Worm (Caenorhabditis elegans) whole organism, L3 larva: ENCODE measurements around the gene irld-45.

Source experiments
- R02D3.7 ChIP-seq: fragments of 150-350 bp; optimal IDR thresholded peaks from 2 replicates; lab custom pipeline; 2014; ENCODE audit warnings: missing biosample characterization, missing genetic modification characterization
- ZK546.5 ChIP-seq: sonication (generic microtip); optimal IDR thresholded peaks from 2 replicates; lab custom pipeline; 2017; ENCODE audit warnings: missing biosample characterization, missing genetic modification characterization
- aly-2 ChIP-seq: fragments of 150-350 bp; optimal IDR thresholded peaks from 2 replicates; lab custom pipeline; 2014; ENCODE audit warnings: missing biosample characterization, missing genetic modification characterization
- ama-1 ChIP-seq: fragments of 150-350 bp; optimal IDR thresholded peaks from 2 replicates; lab custom pipeline; 2018
- ceh-16 ChIP-seq: sonication (generic microtip); optimal IDR thresholded peaks from 2 replicates; lab custom pipeline; 2017; ENCODE audit warnings: missing biosample characterization, missing genetic modification characterization
- ceh-28 ChIP-seq: fragments of 150-350 bp; optimal IDR thresholded peaks from 2 replicates; lab custom pipeline; 2014; ENCODE audit warnings: missing biosample characterization, missing genetic modification reagents, missing genetic modification characterization
- ceh-82 ChIP-seq: fragments of 150-350 bp; optimal IDR thresholded peaks from 2 replicates; lab custom pipeline; 2014; ENCODE audit warnings: missing biosample characterization, missing genetic modification characterization
- ceh-9 ChIP-seq: sonication (generic microtip); optimal IDR thresholded peaks from 2 replicates; lab custom pipeline; 2018; ENCODE audit warnings: missing biosample characterization, missing genetic modification characterization
- daf-12 ChIP-seq: fragments of 150-350 bp; optimal IDR thresholded peaks from 2 replicates; lab custom pipeline; 2014; ENCODE audit warnings: missing biosample characterization, missing genetic modification reagents, missing genetic modification characterization
- egl-27 ChIP-seq: sonication (generic microtip); optimal IDR thresholded peaks from 4 replicates; lab custom pipeline; 2017; ENCODE audit warnings: missing biosample characterization, missing genetic modification reagents, missing genetic modification characterization
- egl-5 ChIP-seq: fragments of 150-350 bp; optimal IDR thresholded peaks from 2 replicates; lab custom pipeline; 2017; ENCODE audit warnings: missing biosample characterization, missing genetic modification reagents, missing genetic modification characterization, inconsistent platforms
- elt-1 ChIP-seq: fragments of 150-350 bp; optimal IDR thresholded peaks from 2 replicates; lab custom pipeline; 2014; ENCODE audit warnings: missing biosample characterization, missing genetic modification characterization
- elt-2 ChIP-seq: sonication (generic microtip); optimal IDR thresholded peaks from 2 replicates; lab custom pipeline; 2016; ENCODE audit warnings: missing genetic modification reagents, mild to moderate bottlenecking, missing genetic modification characterization, missing compliant biosample characterization
- elt-3 ChIP-seq, 3 experiments: fragments of 150-350 bp in 1 of 3; sonication (generic microtip) in 2 of 3; optimal IDR thresholded peaks; 2 replicates in 2 of 3; 4 replicates in 1 of 3; lab custom pipeline; 2014 to 2017; ENCODE audit warnings: missing biosample characterization in 3 of 3, missing genetic modification characterization in 3 of 3
- eor-1 ChIP-seq, 2 experiments: fragments of 150-350 bp; optimal IDR thresholded peaks; 2 replicates each; lab custom pipeline; 2014 to 2018; ENCODE audit warnings: missing biosample characterization in 2 of 2, missing genetic modification characterization in 2 of 2
- fkh-10 ChIP-seq: sonication (generic microtip); optimal IDR thresholded peaks from 2 replicates; lab custom pipeline; 2017; ENCODE audit warnings: missing biosample characterization, missing genetic modification reagents, missing genetic modification characterization
- fkh-2 ChIP-seq: fragments of 150-350 bp; optimal IDR thresholded peaks from 2 replicates; lab custom pipeline; 2014; ENCODE audit warnings: missing biosample characterization, missing genetic modification reagents, missing genetic modification characterization
- fos-1 ChIP-seq: fragments of 150-350 bp; optimal IDR thresholded peaks from 2 replicates; lab custom pipeline; 2014; ENCODE audit warnings: missing biosample characterization, missing genetic modification characterization
- hmg-11 ChIP-seq: sonication (generic microtip); optimal IDR thresholded peaks from 2 replicates; lab custom pipeline; 2016; ENCODE audit warnings: missing genetic modification characterization, missing compliant biosample characterization
- jun-1 ChIP-seq: fragments of 150-350 bp; optimal IDR thresholded peaks from 2 replicates; lab custom pipeline; 2014; ENCODE audit warnings: missing biosample characterization, missing genetic modification reagents, missing genetic modification characterization
- lin-15B ChIP-seq: fragments of 150-350 bp; optimal IDR thresholded peaks from 2 replicates; lab custom pipeline; 2014; ENCODE audit warnings: missing biosample characterization, missing genetic modification characterization
- lin-39 ChIP-seq: fragments of 150-350 bp; optimal IDR thresholded peaks from 2 replicates; lab custom pipeline; 2018; ENCODE audit warnings: missing biosample characterization, missing genetic modification reagents, missing genetic modification characterization
- lsy-12 ChIP-seq: sonication (generic microtip); optimal IDR thresholded peaks from 2 replicates; lab custom pipeline; 2016; ENCODE audit warnings: mild to moderate bottlenecking, missing genetic modification characterization, missing compliant biosample characterization
- mdl-1 ChIP-seq: fragments of 150-350 bp; optimal IDR thresholded peaks from 2 replicates; lab custom pipeline; 2014; ENCODE audit warnings: missing biosample characterization, missing genetic modification characterization
- mml-1 ChIP-seq: fragments of 150-350 bp; sonication (generic microtip); optimal IDR thresholded peaks from 3 replicates; lab custom pipeline; 2014; ENCODE audit warnings: missing biosample characterization, missing genetic modification characterization
- nfya-1 ChIP-seq: sonication (generic microtip); optimal IDR thresholded peaks from 2 replicates; lab custom pipeline; 2017; ENCODE audit warnings: missing genetic modification characterization, mild to moderate bottlenecking, missing compliant biosample characterization, antibody characterized with exemption, moderate library complexity; ENCODE audit not compliant: insufficient read depth
- nhr-11 ChIP-seq: fragments of 150-350 bp; optimal IDR thresholded peaks from 2 replicates; lab custom pipeline; 2014; ENCODE audit warnings: missing biosample characterization, missing genetic modification characterization
- nhr-12 ChIP-seq: fragments of 150-350 bp; optimal IDR thresholded peaks from 2 replicates; lab custom pipeline; 2014; ENCODE audit warnings: missing biosample characterization, missing genetic modification characterization
- nhr-23 ChIP-seq: fragments of 150-350 bp; optimal IDR thresholded peaks from 2 replicates; lab custom pipeline; 2014; ENCODE audit warnings: missing biosample characterization, missing genetic modification reagents, missing genetic modification characterization
- nhr-237 ChIP-seq: fragments of 150-350 bp; optimal IDR thresholded peaks from 2 replicates; lab custom pipeline; 2014; ENCODE audit warnings: missing biosample characterization, missing genetic modification characterization
- nhr-25 ChIP-seq: sonication (generic microtip); optimal IDR thresholded peaks from 2 replicates; lab custom pipeline; 2017; ENCODE audit warnings: missing biosample characterization, missing genetic modification characterization
- nhr-28 ChIP-seq: fragments of 150-350 bp; optimal IDR thresholded peaks from 2 replicates; lab custom pipeline; 2014; ENCODE audit warnings: missing biosample characterization, missing genetic modification characterization
- nhr-43 ChIP-seq: sonication (generic microtip); optimal IDR thresholded peaks from 2 replicates; lab custom pipeline; 2016; ENCODE audit warnings: mild to moderate bottlenecking, missing genetic modification characterization, missing compliant biosample characterization; ENCODE audit not compliant: poor library complexity, severe bottlenecking
- nhr-67 ChIP-seq: fragments of 150-350 bp; optimal IDR thresholded peaks from 2 replicates; lab custom pipeline; 2014; ENCODE audit warnings: missing biosample characterization, missing genetic modification characterization
- nhr-76 ChIP-seq: fragments of 150-350 bp; sonication (generic microtip); optimal IDR thresholded peaks from 5 replicates; lab custom pipeline; 2014; ENCODE audit warnings: missing biosample characterization, missing genetic modification characterization
- nhr-77 ChIP-seq: fragments of 150-350 bp; optimal IDR thresholded peaks from 2 replicates; lab custom pipeline; 2014; ENCODE audit warnings: missing biosample characterization, missing genetic modification characterization
- pha-4 ChIP-seq: fragments of 150-350 bp; optimal IDR thresholded peaks from 2 replicates; lab custom pipeline; 2014; ENCODE audit warnings: missing biosample characterization, missing genetic modification reagents, missing genetic modification characterization
- pqm-1 ChIP-seq: fragments of 150-350 bp; optimal IDR thresholded peaks from 2 replicates; lab custom pipeline; 2017; ENCODE audit warnings: missing biosample characterization, missing genetic modification characterization, inconsistent platforms
- sea-2 ChIP-seq: fragments of 150-350 bp; sonication (generic microtip); optimal IDR thresholded peaks from 4 replicates; lab custom pipeline; 2014; ENCODE audit warnings: missing biosample characterization, missing genetic modification reagents, missing genetic modification characterization
- skn-1 ChIP-seq: fragments of 150-350 bp; optimal IDR thresholded peaks from 2 replicates; lab custom pipeline; 2014; ENCODE audit warnings: missing biosample characterization, missing genetic modification characterization
- snpc-4 ChIP-seq: fragments of 150-350 bp; optimal IDR thresholded peaks from 2 replicates; lab custom pipeline; 2014; ENCODE audit warnings: missing biosample characterization, missing genetic modification characterization
- tbx-2 ChIP-seq: sonication (generic microtip); optimal IDR thresholded peaks from 2 replicates; lab custom pipeline; 2016; ENCODE audit warnings: mild to moderate bottlenecking, missing genetic modification characterization, missing compliant biosample characterization
- unc-39 ChIP-seq: sonication (generic microtip); optimal IDR thresholded peaks from 4 replicates; lab custom pipeline; 2017; ENCODE audit warnings: missing biosample characterization, missing genetic modification characterization
- unc-62 ChIP-seq: fragments of 150-350 bp; sonication (generic microtip); optimal IDR thresholded peaks from 4 replicates; lab custom pipeline; 2014; ENCODE audit warnings: missing biosample characterization, missing genetic modification reagents, missing genetic modification characterization
- zag-1 ChIP-seq: fragments of 150-350 bp; optimal IDR thresholded peaks from 2 replicates; lab custom pipeline; 2014; ENCODE audit warnings: missing biosample characterization, missing genetic modification characterization
- ztf-11 ChIP-seq: fragments of 150-350 bp; optimal IDR thresholded peaks from 2 replicates; lab custom pipeline; 2014; ENCODE audit warnings: missing biosample characterization, missing genetic modification characterization
- ztf-4 ChIP-seq: fragments of 150-350 bp; optimal IDR thresholded peaks from 2 replicates; lab custom pipeline; 2014; ENCODE audit warnings: missing biosample characterization, missing genetic modification characterization

The irld-45 gene

DNA sequence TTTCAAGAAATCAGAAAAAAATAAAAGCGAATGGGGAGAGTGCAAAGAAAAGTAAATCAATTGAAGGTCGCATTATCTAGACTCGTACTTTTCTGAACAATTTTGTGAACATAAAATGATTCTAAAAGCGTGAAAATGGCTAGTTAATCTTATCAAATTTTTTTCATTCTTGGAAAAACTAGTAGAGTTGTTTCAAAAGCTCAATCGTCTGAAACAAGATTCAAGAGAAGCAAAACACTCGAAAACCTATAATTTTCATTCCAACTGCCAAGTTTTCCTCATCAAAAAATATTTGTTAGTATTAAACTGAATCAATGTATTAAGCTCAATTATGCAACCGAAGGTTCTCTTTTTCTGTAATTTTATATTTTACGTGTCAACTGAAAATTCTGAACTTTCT, at the start of gene irld-45:
Gene irld-45 (plus strand): TSS at position 301 of the 400 bp plus-strand sequence.
- TF ChIP-seq nhr-67 (tag; lab: Kevin White, UChicago) (no peak), ceh-82 (tag; lab: Kevin White, UChicago) (no peak)

DNA sequence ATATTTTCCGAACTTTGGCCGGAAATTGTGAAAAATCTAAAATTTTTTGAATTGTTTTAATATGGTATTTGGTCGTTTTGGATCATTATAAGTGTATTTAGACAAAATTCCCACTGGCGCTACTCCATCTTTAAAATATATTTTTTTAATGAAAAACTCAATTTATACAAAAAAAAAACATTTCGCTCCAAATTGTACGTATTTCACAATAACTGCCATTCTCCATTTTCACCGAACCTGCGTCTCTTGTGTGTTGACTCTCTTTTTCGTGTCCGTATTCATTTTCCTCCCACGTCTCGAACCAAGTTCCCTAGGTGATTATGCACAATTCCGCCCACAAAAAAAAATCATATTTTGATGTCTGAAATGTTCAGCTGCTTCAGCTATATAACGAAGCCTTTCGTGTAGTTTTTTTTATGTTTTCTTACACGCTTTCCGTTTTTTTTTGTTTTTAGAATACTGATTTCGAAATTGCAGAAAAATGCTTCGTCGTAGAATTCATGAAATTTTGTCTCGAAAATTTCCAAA, 47.5 kb upstream of the irld-45 start, which contains the start of gene F16B4.2:
Gene F16B4.2 (plus strand): TSS at position 478 of the 528 bp plus-strand sequence.
- TF ChIP-seq nhr-25 (tag; lab: Kevin White, UChicago) (no peak), pqm-1 (tag; lab: Kevin White, UChicago) (no peak), lin-39 (tag; lab: Kevin White, UChicago) (no peak), nhr-12 (tag; lab: Kevin White, UChicago) (no peak), hmg-11 (tag; lab: Kevin White, UChicago) (peak; percentile 13)

DNA sequence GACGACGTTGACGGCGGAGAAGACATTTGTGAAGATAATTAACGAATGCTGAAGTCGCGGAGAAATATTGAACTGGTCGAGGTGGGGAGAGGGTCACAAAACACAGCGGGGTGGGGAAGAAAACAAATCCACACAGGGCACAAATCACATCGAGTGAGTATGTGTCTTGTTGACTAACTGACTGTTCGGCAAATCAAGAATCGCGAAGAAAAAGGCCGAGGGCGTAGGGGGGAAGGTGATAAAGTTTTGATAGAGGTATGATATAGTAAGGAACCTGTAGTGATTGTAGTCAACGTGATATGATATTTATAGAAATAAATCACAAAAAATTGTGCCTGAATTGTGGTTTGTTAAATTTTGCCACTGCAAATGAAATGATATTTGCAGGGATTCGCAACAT, 40.3 kb upstream of the irld-45 start, which contains the start of gene nhr-178:
Gene nhr-178 (minus strand): TSS at position 164 of the 400 bp plus-strand sequence.
- TF ChIP-seq egl-5 (tag; lab: Kevin White, UChicago) (no peak), ztf-11 (tag; lab: Kevin White, UChicago) (no peak), unc-62 (GFP tag; lab: Kevin White, UChicago) (no peak), jun-1 (peak; percentile 59), ceh-9 (no peak), elt-3 (tag; optimal IDR thresholded peaks at IDR 0.05; lab: Kevin White, UChicago) (no peak), ZK546.5 (tag; lab: Kevin White, UChicago) (no peak), mdl-1 (tag; lab: Kevin White, UChicago) (peak; percentile 13), lsy-12 (tag; lab: Kevin White, UChicago) (no peak), nhr-67 (tag; lab: Kevin White, UChicago) (no peak), hmg-11 (tag; lab: Kevin White, UChicago) (no peak), ceh-28 (tag; lab: Kevin White, UChicago) (peak; percentile 49), ztf-4 (tag; lab: Kevin White, UChicago) (no peak), fkh-2 (tag; lab: Kevin White, UChicago) (no peak), pha-4 (tag; lab: Kevin White, UChicago) (peak; percentile 34), snpc-4 (tag; lab: Kevin White, UChicago) (no peak), nhr-23 (tag; lab: Kevin White, UChicago) (peak; percentile 15), aly-2 (no peak), elt-1 (tag; lab: Kevin White, UChicago) (no peak), skn-1 (tag; lab: Kevin White, UChicago) (no peak), unc-39 (tag; lab: Kevin White, UChicago) (no peak), nhr-25 (tag; lab: Kevin White, UChicago) (peak; percentile 9), nhr-11 (no peak), nhr-77 (no peak), daf-12 (tag; lab: Kevin White, UChicago) (no peak), pqm-1 (tag; lab: Kevin White, UChicago) (peak; percentile 79), nhr-28 (tag; lab: Kevin White, UChicago) (no peak), egl-27 (no peak), tbx-2 (tag; lab: Kevin White, UChicago) (no peak), ama-1 (lab: Kevin White, UChicago) (no peak), lin-39 (tag; lab: Kevin White, UChicago) (no peak), lin-15B (tag; lab: Kevin White, UChicago) (no peak), elt-2 (tag; lab: Kevin White, UChicago) (peak; percentile 86), fkh-10 (GFP tag; lab: Kevin White, UChicago) (no peak), sea-2 (GFP tag; lab: Kevin White, UChicago) (no peak), R02D3.7 (tag; lab: Kevin White, UChicago) (no peak), zag-1 (no peak), nhr-43 (tag; lab: Kevin White, UChicago) (no peak), nfya-1 (tag; lab: Kevin White, UChicago) (no peak), nhr-76 (no peak), eor-1 (tag; optimal IDR thresholded peaks at IDR 0.05; lab: Kevin White, UChicago) (no peak), nhr-12 (tag; lab: Kevin White, UChicago) (no peak), mml-1 (no peak), nhr-237 (tag; lab: Kevin White, UChicago) (no peak), ceh-16 (tag; lab: Kevin White, UChicago) (no peak), ceh-82 (tag; lab: Kevin White, UChicago) (no peak), fos-1 (tag; lab: Kevin White, UChicago) (no peak)
- TF ChIP-seq, all 47 proteins: peak for 8
